Fruit fly (Drosophila melanogaster) whole organism, embryonic: Measurements from ENCODE around the gene CG7275.

Source experiments
- Bdp1 ChIP-seq: fragments of 200-800 bp; sonication (Bioruptor generic); optimal IDR thresholded peaks from 3 replicates; lab custom pipeline; 2016; ENCODE audit warnings: missing biosample characterization, missing genetic modification characterization
- Blimp-1 ChIP-seq: fragments of 200-800 bp; sonication (Bioruptor generic); optimal IDR thresholded peaks from 3 replicates; lab custom pipeline; 2018; ENCODE audit warnings: missing biosample characterization, missing genetic modification characterization, mild to moderate bottlenecking, moderate library complexity, missing genetic modification reagents
- CG10147 ChIP-seq: fragments of 200-800 bp; sonication (Bioruptor generic); optimal IDR thresholded peaks from 2 replicates; lab custom pipeline; 2019; ENCODE audit warnings: missing biosample characterization, mild to moderate bottlenecking, missing genetic modification characterization, moderate library complexity
- CG10366 ChIP-seq: fragments of 200-800 bp; sonication (Bioruptor generic); IDR thresholded peaks from 2 replicates; pipeline ENCODE4 v1.3.6; 2022; ENCODE audit warnings: missing biosample characterization, missing genetic modification characterization
- CG11696 ChIP-seq: fragments of 200-800 bp; sonication (Bioruptor generic); IDR thresholded peaks from 2 replicates; pipeline ENCODE4 v1.3.6; 2022; ENCODE audit warnings: missing biosample characterization, missing genetic modification characterization
- CG13123 ChIP-seq: fragments of 200-800 bp; sonication (Bioruptor generic); optimal IDR thresholded peaks from 2 replicates; lab custom pipeline; 2016; ENCODE audit warnings: missing biosample characterization, missing genetic modification characterization
- CG15011 ChIP-seq: fragments of 200-800 bp; sonication (Bioruptor generic); optimal IDR thresholded peaks from 3 replicates; lab custom pipeline; 2018; ENCODE audit warnings: missing biosample characterization, mild to moderate bottlenecking, missing genetic modification characterization
- CG17359 ChIP-seq: fragments of 200-800 bp; sonication (Bioruptor generic); optimal IDR thresholded peaks from 3 replicates; lab custom pipeline; 2018; ENCODE audit warnings: missing biosample characterization, mild to moderate bottlenecking, missing genetic modification characterization, moderate library complexity
- CG18619 ChIP-seq: fragments of 200-800 bp; sonication (Bioruptor generic); optimal IDR thresholded peaks from 3 replicates; lab custom pipeline; 2017; ENCODE audit warnings: missing biosample characterization, mild to moderate bottlenecking, missing genetic modification characterization
- CG2202 ChIP-seq: fragments of 200-800 bp; sonication (Bioruptor generic); optimal IDR thresholded peaks from 2 replicates; lab custom pipeline; 2018; ENCODE audit warnings: missing biosample characterization, mild to moderate bottlenecking, missing genetic modification characterization
- CG2712 ChIP-seq: fragments of 200-800 bp; optimal IDR thresholded peaks from 3 replicates; lab custom pipeline; 2019; ENCODE audit warnings: missing biosample characterization, mild to moderate bottlenecking, missing genetic modification characterization, moderate library complexity
- CG4617 ChIP-seq: fragments of 200-800 bp; sonication (Bioruptor generic); optimal IDR thresholded peaks from 3 replicates; lab custom pipeline; 2016; ENCODE audit warnings: missing biosample characterization, missing genetic modification characterization, borderline replicate concordance
- CG7745 ChIP-seq: fragments of 200-800 bp; sonication (Bioruptor generic); optimal IDR thresholded peaks from 2 replicates; lab custom pipeline; 2018; ENCODE audit warnings: missing biosample characterization, mild to moderate bottlenecking, missing genetic modification characterization, moderate library complexity
- CG8089 ChIP-seq: fragments of 200-800 bp; sonication (Bioruptor generic); optimal IDR thresholded peaks from 3 replicates; lab custom pipeline; 2016; ENCODE audit warnings: missing biosample characterization, missing genetic modification characterization
- CG8388 ChIP-seq: fragments of 200-800 bp; sonication (Bioruptor generic); optimal IDR thresholded peaks from 2 replicates; lab custom pipeline; 2019; ENCODE audit warnings: missing biosample characterization, mild to moderate bottlenecking, missing genetic modification characterization, moderate library complexity
- CG9876 ChIP-seq: fragments of 200-800 bp; sonication (Bioruptor generic); optimal IDR thresholded peaks from 2 replicates; lab custom pipeline; 2016; ENCODE audit warnings: missing biosample characterization, missing genetic modification characterization
- CHES-1-like ChIP-seq: fragments of 200-800 bp; sonication (Bioruptor generic); optimal IDR thresholded peaks from 2 replicates; lab custom pipeline; 2016; ENCODE audit warnings: missing biosample characterization, missing genetic modification characterization
- Camta ChIP-seq: fragments of 200-800 bp; sonication (Bioruptor generic); optimal IDR thresholded peaks from 2 replicates; lab custom pipeline; 2016; ENCODE audit warnings: missing biosample characterization, missing genetic modification characterization
- Dad ChIP-seq: fragments of 200-800 bp; sonication (Bioruptor generic); optimal IDR thresholded peaks from 3 replicates; lab custom pipeline; 2016; ENCODE audit warnings: missing biosample characterization, missing genetic modification characterization
- Dfd ChIP-seq, 2 experiments: fragments of >200 bp; optimal IDR thresholded peaks; 2 replicates each; lab custom pipeline; 2017; ENCODE audit warnings: missing biosample characterization in 2 of 2, missing genetic modification characterization in 2 of 2
- Dip3 ChIP-seq: fragments of 200-800 bp; sonication (Bioruptor generic); optimal IDR thresholded peaks from 3 replicates; lab custom pipeline; 2016; ENCODE audit warnings: missing biosample characterization, missing genetic modification characterization
- Doc2 ChIP-seq: fragments of 200-800 bp; sonication (Bioruptor generic); IDR thresholded peaks from 2 replicates; pipeline ENCODE4 v1.3.6; 2022; ENCODE audit warnings: missing biosample characterization, missing genetic modification characterization
- ERR ChIP-seq: fragments of 200-800 bp; sonication (Bioruptor generic); optimal IDR thresholded peaks from 2 replicates; lab custom pipeline; 2016; ENCODE audit warnings: missing biosample characterization, missing genetic modification characterization
- Kr ChIP-seq: fragments of 200-800 bp; sonication (Bioruptor generic); optimal IDR thresholded peaks from 2 replicates; lab custom pipeline; 2017; ENCODE audit warnings: missing biosample characterization, mild to moderate bottlenecking, missing genetic modification characterization
- Mrtf ChIP-seq: fragments of 200-800 bp; sonication (Bioruptor generic); IDR thresholded peaks from 3 replicates; pipeline ENCODE4 v1.3.6; 2022; ENCODE audit warnings: missing biosample characterization, missing genetic modification characterization
- Sry-δ ChIP-seq: fragments of 200-800 bp; sonication (Bioruptor generic); optimal IDR thresholded peaks from 2 replicates; lab custom pipeline; 2016; ENCODE audit warnings: missing biosample characterization, missing genetic modification characterization
- TFAM ChIP-seq: fragments of 200-800 bp; sonication (Bioruptor generic); optimal IDR thresholded peaks from 2 replicates; lab custom pipeline; 2017; ENCODE audit warnings: missing biosample characterization, missing genetic modification characterization, inconsistent platforms
- bab2 ChIP-seq: fragments of 200-800 bp; sonication (Bioruptor generic); optimal IDR thresholded peaks from 2 replicates; lab custom pipeline; 2016; ENCODE audit warnings: missing biosample characterization, missing genetic modification characterization
- br ChIP-seq: fragments of >200 bp; optimal IDR thresholded peaks from 2 replicates; lab custom pipeline; 2017
- chm ChIP-seq: fragments of 200-800 bp; sonication (Bioruptor generic); IDR thresholded peaks from 2 replicates; pipeline ENCODE4 v1.3.6; 2022; ENCODE audit warnings: missing biosample characterization, missing genetic modification characterization
- gce ChIP-seq: fragments of 200-800 bp; sonication (Bioruptor generic); IDR thresholded peaks from 3 replicates; pipeline ENCODE4 v1.3.6; 2022; ENCODE audit warnings: missing biosample characterization, missing genetic modification characterization
- hb ChIP-seq: fragments of 200-800 bp; sonication (Bioruptor generic); IDR thresholded peaks from 3 replicates; pipeline ENCODE4 v1.3.6; 2022; ENCODE audit warnings: missing biosample characterization, missing genetic modification characterization; ENCODE audit not compliant: partially characterized antibody
- insv ChIP-seq, 2 experiments: fragments of 200-800 bp; sonication (Bioruptor generic); optimal IDR thresholded peaks; 3 replicates each; lab custom pipeline; 2016 to 2018; ENCODE audit warnings: missing biosample characterization in 2 of 2, missing genetic modification characterization in 2 of 2
- klu ChIP-seq: fragments of 200-800 bp; sonication (Bioruptor generic); IDR thresholded peaks from 2 replicates; pipeline ENCODE4 v1.3.6; 2022; ENCODE audit warnings: missing biosample characterization, missing genetic modification characterization
- mld ChIP-seq: fragments of 200-800 bp; sonication (Bioruptor generic); IDR thresholded peaks from 3 replicates; pipeline ENCODE4 v1.3.6; 2022; ENCODE audit warnings: missing biosample characterization, missing genetic modification characterization; ENCODE audit not compliant: partially characterized antibody
- nom ChIP-seq: fragments of 200-800 bp; sonication (Bioruptor generic); optimal IDR thresholded peaks from 2 replicates; lab custom pipeline; 2017; ENCODE audit warnings: missing biosample characterization, missing genetic modification characterization, mild to moderate bottlenecking, moderate library complexity, missing genetic modification reagents
- phol ChIP-seq: fragments of 200-800 bp; sonication (Bioruptor generic); optimal IDR thresholded peaks from 3 replicates; lab custom pipeline; 2018; ENCODE audit warnings: missing biosample characterization, mild to moderate bottlenecking, missing genetic modification characterization, moderate library complexity
- pita ChIP-seq: fragments of 200-800 bp; sonication (Bioruptor generic); optimal IDR thresholded peaks from 2 replicates; lab custom pipeline; 2017; ENCODE audit warnings: missing biosample characterization, mild to moderate bottlenecking, missing genetic modification characterization
- ranshi ChIP-seq: fragments of 200-800 bp; sonication (Bioruptor generic); IDR thresholded peaks from 2 replicates; pipeline ENCODE4 v1.3.6; 2022; ENCODE audit warnings: missing biosample characterization, missing genetic modification characterization
- sd ChIP-seq: fragments of 200-800 bp; sonication (Bioruptor generic); optimal IDR thresholded peaks from 3 replicates; lab custom pipeline; 2018; ENCODE audit warnings: missing biosample characterization, mild to moderate bottlenecking, missing genetic modification characterization, moderate library complexity
- sim ChIP-seq: fragments of 200-800 bp; sonication (Bioruptor generic); IDR thresholded peaks from 2 replicates; pipeline ENCODE4 v1.3.6; 2022; ENCODE audit warnings: missing biosample characterization, missing genetic modification characterization
- sisA ChIP-seq: fragments of 200-800 bp; sonication (Bioruptor generic); IDR thresholded peaks from 2 replicates; pipeline ENCODE4 v1.3.6; 2022; ENCODE audit warnings: missing biosample characterization, missing genetic modification characterization
- slou ChIP-seq: fragments of 200-800 bp; sonication (Bioruptor generic); optimal IDR thresholded peaks from 3 replicates; lab custom pipeline; 2016; ENCODE audit warnings: missing biosample characterization, missing genetic modification characterization
- sob ChIP-seq: fragments of 200-800 bp; sonication (Bioruptor generic); IDR thresholded peaks from 2 replicates; pipeline ENCODE4 v1.3.6; 2022; ENCODE audit warnings: missing biosample characterization, missing genetic modification characterization
- sug ChIP-seq: fragments of 200-800 bp; optimal IDR thresholded peaks from 2 replicates; lab custom pipeline; 2019; ENCODE audit warnings: missing biosample characterization, mild to moderate bottlenecking, missing genetic modification characterization, moderate library complexity
- twi ChIP-seq: fragments of 200-800 bp; optimal IDR thresholded peaks from 2 replicates; lab custom pipeline; 2019; ENCODE audit warnings: missing biosample characterization, mild to moderate bottlenecking, missing genetic modification characterization, moderate library complexity
- usp ChIP-seq: fragments of >200 bp; optimal IDR thresholded peaks from 2 replicates; lab custom pipeline; 2017; ENCODE audit warnings: missing biosample characterization, missing genetic modification characterization
- vfl ChIP-seq: fragments of 200-800 bp; sonication (Bioruptor generic); optimal IDR thresholded peaks from 2 replicates; lab custom pipeline; 2016; ENCODE audit warnings: missing biosample characterization, missing genetic modification characterization
- vvl ChIP-seq: fragments of 200-800 bp; sonication (Bioruptor generic); IDR thresholded peaks from 2 replicates; pipeline ENCODE4 v1.3.6; 2022; ENCODE audit warnings: missing biosample characterization, missing genetic modification characterization
- zen ChIP-seq: fragments of 200-800 bp; sonication (Bioruptor generic); optimal IDR thresholded peaks from 3 replicates; lab custom pipeline; 2018; ENCODE audit warnings: missing biosample characterization, mild to moderate bottlenecking, missing genetic modification characterization, moderate library complexity

The CG7275 gene

dm6 chr3L:15534274-15535227 lies 35.8 kb downstream of the CG7275 start (continued):
- TF ChIP-seq CG15011, result peak; percentile 57
- no peak for TF ChIP-seq Sry-δ (GFP tag; lab: Kevin White, UChicago)
- TF ChIP-seq chm (GFP tag; lab: Robert Waterston, UW), result no peak
- TF ChIP-seq klu, result no peak
- TF ChIP-seq vfl, result peak; percentile 23
- peak; percentile 20 for TF ChIP-seq zen (tag; lab: Kevin White, UChicago)
- peak; percentile 46 for TF ChIP-seq CG17359 (tag; lab: Kevin White, UChicago)
- TF ChIP-seq br (lab: Kevin White, UChicago), result no peak
- TF ChIP-seq twi, result peak; percentile 30
- no peak for TF ChIP-seq insv (GFP tag; optimal IDR thresholded peaks at IDR 0.05; lab: Kevin White, UChicago)
- peak; percentile 37 for TF ChIP-seq sug (tag; lab: Kevin White, UChicago)
- TF ChIP-seq CG13123 (GFP tag; lab: Kevin White, UChicago), result no peak
- TF ChIP-seq ranshi (GFP tag; lab: Robert Waterston, UW), result no peak; the same call in 1 of the 2 replicates
- TF ChIP-seq hb (GFP tag; lab: Robert Waterston, UW), result no peak
- TF ChIP-seq CG9876 (GFP tag; lab: Kevin White, UChicago), result no peak
- TF ChIP-seq gce (GFP tag; lab: Robert Waterston, UW), result no peak
- TF ChIP-seq nom, result no peak
- peak; percentile 51 for TF ChIP-seq CG10366 (GFP tag; lab: Robert Waterston, UW)
- TF ChIP-seq Doc2 (GFP tag; lab: Robert Waterston, UW), result no peak
- TF ChIP-seq ERR (GFP tag; lab: Kevin White, UChicago), result no peak
- peak; percentile 56 for TF ChIP-seq Dip3
- no peak for TF ChIP-seq pita (GFP tag; lab: Kevin White, UChicago)
- peak; percentile 49 for TF ChIP-seq CG8388 (GFP tag; lab: Kevin White, UChicago)
- TF ChIP-seq CG2712 (tag; lab: Kevin White, UChicago), result peak; percentile 63
- TF ChIP-seq CG18619 (GFP tag; lab: Kevin White, UChicago), result peak; percentile 87
- TF ChIP-seq usp (GFP tag; lab: Kevin White, UChicago), result no peak
- TF ChIP-seq CG2202 (tag; lab: Kevin White, UChicago), result peak; percentile 28
- no peak for TF ChIP-seq mld (GFP tag; lab: Robert Waterston, UW)
- peak; percentile 16 for TF ChIP-seq Blimp-1
- peak; percentile 5 for TF ChIP-seq CG4617 (GFP tag; lab: Kevin White, UChicago)
- peak; percentile 11; the same call in 1 of the 2 replicates for TF ChIP-seq vvl (GFP tag; lab: Robert Waterston, UW)
- TF ChIP-seq CG11696 (GFP tag; lab: Robert Waterston, UW), result no peak
- TF ChIP-seq sim (GFP tag; lab: Robert Waterston, UW), result no peak
- TF ChIP-seq Dad, result peak; percentile 18
- TF ChIP-seq CG7745, result no peak
- TF ChIP-seq bab2 (GFP tag; lab: Kevin White, UChicago), result peak; percentile 61
- no peak for TF ChIP-seq Dfd (GFP tag; optimal IDR thresholded peaks at IDR 0.05; lab: Kevin White, UChicago)
- TF ChIP-seq sd (tag; lab: Kevin White, UChicago), result peak; percentile 95
- TF ChIP-seq CG10147, result peak; percentile 39
- TF ChIP-seq CHES-1-like (GFP tag; lab: Kevin White, UChicago), result peak; percentile 37
- TF ChIP-seq Kr (GFP tag; lab: Kevin White, UChicago), result no peak
- peak; percentile 1 for TF ChIP-seq Bdp1
- peak; percentile 28 for TF ChIP-seq slou (GFP tag; lab: Kevin White, UChicago)
- TF ChIP-seq sob (GFP tag; lab: Robert Waterston, UW), result no peak
- peak; percentile 51 for TF ChIP-seq Camta (GFP tag; lab: Kevin White, UChicago)
- TF ChIP-seq TFAM (GFP tag; lab: Kevin White, UChicago), result no peak
- TF ChIP-seq sisA (GFP tag; lab: Robert Waterston, UW), result peak; percentile 61
- no peak for TF ChIP-seq Mrtf
- peak; percentile 2 for TF ChIP-seq CG8089 (GFP tag; lab: Kevin White, UChicago)
- peak; percentile 66 for TF ChIP-seq phol (tag; lab: Kevin White, UChicago)
